Fruit fly (Drosophila melanogaster): ENCODE data around the gene CG12985.

CG12985 gene

DNA sequence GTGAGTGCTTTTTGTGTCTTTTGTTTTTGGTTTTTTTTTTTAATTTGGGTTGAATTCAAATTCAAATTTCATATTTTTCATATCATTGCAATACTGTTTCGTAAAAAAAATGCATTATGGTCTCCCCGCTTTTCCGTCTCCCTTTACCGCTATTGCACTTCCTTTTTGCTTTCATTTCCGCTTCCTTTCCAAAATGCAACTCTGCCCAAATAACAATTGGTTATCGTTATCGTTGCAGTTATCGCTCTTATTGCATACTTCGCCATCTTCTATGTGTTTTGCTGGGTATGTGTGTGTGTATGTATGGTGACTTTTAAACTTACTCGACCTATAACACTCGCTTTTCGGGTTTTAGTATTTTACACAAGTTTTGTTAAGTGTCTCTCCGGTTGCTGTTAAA lies 18.4 kb upstream of the CG12985 start (continued):
- no peak for TF ChIP-seq CG5953 (GFP tag; IDR thresholded peaks at IDR 0.05)
- TF ChIP-seq tin (GFP tag; optimal IDR thresholded peaks at IDR 0.05): no peak
- peak; percentile 23 for TF ChIP-seq CG4707 (GFP tag; optimal IDR thresholded peaks at IDR 0.05)
- TF ChIP-seq wek (GFP tag; optimal IDR thresholded peaks at IDR 0.05): no peak
- TF ChIP-seq zf30C (GFP tag; optimal IDR thresholded peaks at IDR 0.05): no peak
- peak; percentile 18 for TF ChIP-seq Sox100B (GFP tag; optimal IDR thresholded peaks at IDR 0.05)
- peak; percentile 16 for TF ChIP-seq Elba2 (GFP tag; optimal IDR thresholded peaks at IDR 0.05)
- TF ChIP-seq bowl (GFP tag; IDR thresholded peaks at IDR 0.05): no peak
- TF ChIP-seq nom (GFP tag; optimal IDR thresholded peaks at IDR 0.05): peak; percentile 22
- TF ChIP-seq cas (GFP tag; IDR thresholded peaks at IDR 0.05): no peak
- TF ChIP-seq Lhr (GFP tag; optimal IDR thresholded peaks at IDR 0.05): no peak
- no peak for TF ChIP-seq dimm (GFP tag; IDR thresholded peaks at IDR 0.05)
- no peak for TF ChIP-seq CkIIα-i1 (GFP tag; IDR thresholded peaks at IDR 0.05)
- TF ChIP-seq D19A (tag; optimal IDR thresholded peaks at IDR 0.05): no peak
- TF ChIP-seq wdn (GFP tag; IDR thresholded peaks at IDR 0.05): no peak
- TF ChIP-seq CG17359 (tag; optimal IDR thresholded peaks at IDR 0.05): peak; percentile 15
- TF ChIP-seq CG9727 (GFP tag; optimal IDR thresholded peaks at IDR 0.05): peak; percentile 10
- no peak for TF ChIP-seq hkb (optimal IDR thresholded peaks at IDR 0.05)
- peak; percentile 30; the same call in 1 of the 2 replicates for TF ChIP-seq hkb (GFP tag; IDR thresholded peaks at IDR 0.05)
- TF ChIP-seq CG3163 (GFP tag; optimal IDR thresholded peaks at IDR 0.05): no peak
- TF ChIP-seq CG7271 (tag; optimal IDR thresholded peaks at IDR 0.05): peak; percentile 95
- no peak for TF ChIP-seq tna (GFP tag; IDR thresholded peaks at IDR 0.05; ENCODE audit: partially characterized antibody)
- no peak for TF ChIP-seq sim (GFP tag; IDR thresholded peaks at IDR 0.05)
- TF ChIP-seq z (GFP tag; IDR thresholded peaks at IDR 0.05): no peak
- TF ChIP-seq CG33557 (GFP tag; optimal IDR thresholded peaks at IDR 0.05): peak; percentile 25
- no peak for TF ChIP-seq nerfin-2 (GFP tag; IDR thresholded peaks at IDR 0.05; ENCODE audit: partially characterized antibody)
- peak; percentile 22 for TF ChIP-seq sens (GFP tag)
- no peak for TF ChIP-seq Jarid2 (GFP tag; optimal IDR thresholded peaks at IDR 0.05)
- TF ChIP-seq CG12071 (GFP tag; optimal IDR thresholded peaks at IDR 0.05): no peak
- no peak for TF ChIP-seq Usf (GFP tag; optimal IDR thresholded peaks at IDR 0.05)
- peak; percentile 62 for TF ChIP-seq Ets97D (GFP tag; optimal IDR thresholded peaks at IDR 0.05)
- no peak for TF ChIP-seq cad (GFP tag; optimal IDR thresholded peaks at IDR 0.05)
- TF ChIP-seq fd102C (GFP tag; optimal IDR thresholded peaks at IDR 0.05): peak; percentile 71

DNA sequence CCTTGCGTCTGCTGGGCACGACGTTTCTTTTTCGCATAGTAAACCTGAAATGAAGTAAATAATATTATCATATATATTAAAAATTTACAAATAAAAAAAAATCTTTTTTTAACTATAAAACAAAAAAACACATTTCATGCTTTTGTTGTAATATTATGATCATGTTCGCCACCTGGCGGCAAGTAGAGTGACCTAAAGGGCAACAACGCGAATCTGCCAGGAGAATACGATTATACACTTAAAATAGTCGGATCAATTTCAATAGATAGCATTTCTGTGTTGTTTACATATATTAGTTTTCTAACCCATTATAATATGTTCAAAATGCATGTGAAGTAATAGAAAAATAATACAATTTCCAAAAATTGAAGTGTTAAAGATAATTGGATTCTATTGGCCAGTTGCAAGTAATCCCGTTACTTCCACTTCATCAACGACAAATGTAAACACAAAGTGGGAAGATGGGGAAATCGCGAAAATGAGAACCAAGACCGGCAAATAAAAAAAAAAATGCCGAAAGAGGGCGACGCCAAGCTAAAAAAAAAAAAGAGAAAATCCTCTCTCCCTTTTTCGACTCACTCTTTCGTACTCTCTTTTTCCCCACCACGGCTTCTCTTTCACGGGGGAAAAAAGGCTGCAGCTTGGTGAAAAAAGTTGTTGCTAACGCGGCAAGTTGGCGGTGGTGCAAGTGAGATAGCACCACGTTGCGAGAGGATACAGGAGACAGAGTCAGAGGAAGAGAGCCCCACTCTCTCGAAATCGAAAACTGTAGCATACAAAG lies 12.7 kb upstream of the CG12985 start:
- no peak for TF ChIP-seq CG14050 (GFP tag; IDR thresholded peaks at IDR 0.05)
- peak; percentile 59 for TF ChIP-seq sqz (GFP tag; optimal IDR thresholded peaks at IDR 0.05)
- TF ChIP-seq Side (GFP tag; optimal IDR thresholded peaks at IDR 0.05): no peak
- no peak for TF ChIP-seq Meics (GFP tag; optimal IDR thresholded peaks at IDR 0.05)
- TF ChIP-seq CG34376 (GFP tag; optimal IDR thresholded peaks at IDR 0.05): no peak
- no peak for TF ChIP-seq Nf-YC (tag; optimal IDR thresholded peaks at IDR 0.05)
- peak; percentile 33 for TF ChIP-seq CG1832 (GFP tag; optimal IDR thresholded peaks at IDR 0.05)
- peak; percentile 54 for TF ChIP-seq CG14965 (GFP tag; optimal IDR thresholded peaks at IDR 0.05; ENCODE audit: borderline replicate concordance)
- no peak for TF ChIP-seq Doc3 (GFP tag; IDR thresholded peaks at IDR 0.05; ENCODE audit: partially characterized antibody)
- TF ChIP-seq BEAF-32 (GFP tag; optimal IDR thresholded peaks at IDR 0.05): no peak
- TF ChIP-seq phol (tag; optimal IDR thresholded peaks at IDR 0.05): no peak
- TF ChIP-seq Atf-2 (GFP tag; optimal IDR thresholded peaks at IDR 0.05): no peak
- TF ChIP-seq grn (GFP tag; optimal IDR thresholded peaks at IDR 0.05): no peak
- no peak for TF ChIP-seq zen2 (GFP tag; IDR thresholded peaks at IDR 0.05; ENCODE audit: partially characterized antibody)
- no peak for TF ChIP-seq CG8944 (GFP tag; optimal IDR thresholded peaks at IDR 0.05)
- no peak for TF ChIP-seq CG6813 (GFP tag; optimal IDR thresholded peaks at IDR 0.05)
- no peak for TF ChIP-seq CG13424 (tag; optimal IDR thresholded peaks at IDR 0.05)
- TF ChIP-seq CG1529 (GFP tag; optimal IDR thresholded peaks at IDR 0.05): no peak

Measured in whole organism, embryonic.